Worm (Caenorhabditis elegans): ENCODE data around the gene F17A9.4.

The F17A9.4 gene

ce11 chrV:6100492-6101004 is 9.9 kb downstream of the F17A9.4 start, which contains the start of gene crt-1 (continued):
- TF ChIP-seq F57A8.1 (GFP tag; optimal IDR thresholded peaks at IDR 0.05) (no peak), hsf-1 (GFP tag; IDR thresholded peaks at IDR 0.05) (0 out of 2 replicates have a peak, but pooled peaks have one; percentile 51), aptf-3 (GFP tag; IDR thresholded peaks at IDR 0.05) (0 out of 2 replicates have a peak, but pooled peaks have one; percentile 52), ztf-6 (GFP tag; IDR thresholded peaks at IDR 0.05) (no peak), F55B11.4 (tag; optimal IDR thresholded peaks at IDR 0.05; ENCODE audit: borderline replicate concordance, insufficient read depth) (no peak), tbp1 (GFP tag; optimal IDR thresholded peaks at IDR 0.05) (peak; percentile 63), egl-18 (GFP tag; IDR thresholded peaks at IDR 0.05) (no peak), repo-1 (tag; optimal IDR thresholded peaks at IDR 0.05) (peak; percentile 44), zim-3 (tag; optimal IDR thresholded peaks at IDR 0.05) (no peak), Y79H2A.3 (GFP tag; conservative IDR thresholded peaks at IDR 0.05) (peak; percentile 59; the same call in 1 of the 2 replicates), K11D2.4 (GFP tag; IDR thresholded peaks at IDR 0.05) (peak; percentile 89), lsy-27 (tag; optimal IDR thresholded peaks at IDR 0.05; ENCODE audit: borderline replicate concordance, insufficient read depth) (no peak), let-526 (GFP tag; IDR thresholded peaks at IDR 0.05) (peak; percentile 82), rcor-1 (GFP tag; IDR thresholded peaks at IDR 0.05) (peak; percentile 73), snpc-1.1 (tag; optimal IDR thresholded peaks at IDR 0.05; ENCODE audit: insufficient read depth) (no peak), ceh-100 (GFP tag; IDR thresholded peaks at IDR 0.05) (no peak; the same call in 1 of the 2 replicates), lin-54 (GFP tag; optimal IDR thresholded peaks at IDR 0.05) (peak; percentile 86), F23B12.7 (tag; optimal IDR thresholded peaks at IDR 0.05; ENCODE audit: insufficient read depth) (no peak), mcd-1 (GFP tag; IDR thresholded peaks at IDR 0.05) (peak; percentile 86), F39B2.1 (GFP tag; IDR thresholded peaks at IDR 0.05) (no peak), Y95B8A.8 (GFP tag; IDR thresholded peaks at IDR 0.05) (no peak), F52B5.7 (tag; optimal IDR thresholded peaks at IDR 0.05) (peak; percentile 58), madf-3 (GFP tag; IDR thresholded peaks at IDR 0.05) (0 out of 2 replicates have a peak, but pooled peaks have one; percentile 59), efl-1 (GFP tag; optimal IDR thresholded peaks at IDR 0.05) (no peak), attf-3 (GFP tag; conservative IDR thresholded peaks at IDR 0.05) (0 out of 2 replicates have a peak, but pooled peaks have one; percentile 32), unc-62 (GFP tag; optimal IDR thresholded peaks at IDR 0.05) (no peak), dox-1 (GFP tag; IDR thresholded peaks at IDR 0.05) (peak; percentile 91), C17E4.6 (GFP tag; IDR thresholded peaks at IDR 0.05) (no peak), athp-1 (tag; optimal IDR thresholded peaks at IDR 0.05) (no peak), ztf-25 (GFP tag; IDR thresholded peaks at IDR 0.05) (no peak), cebp-2 (GFP tag; IDR thresholded peaks at IDR 0.05) (no peak), nfya-1 (tag; optimal IDR thresholded peaks at IDR 0.05; ENCODE audit: borderline replicate concordance, insufficient read depth) (no peak), bed-1 (GFP tag; IDR thresholded peaks at IDR 0.05) (no peak), die-1 (tag; optimal IDR thresholded peaks at IDR 0.05) (no peak), ceh-91 (GFP tag; IDR thresholded peaks at IDR 0.05) (no peak), rpc-1 (optimal IDR thresholded peaks at IDR 0.05) (no peak), rpc-1 (tag; optimal IDR thresholded peaks at IDR 0.05) (no peak), cebp-1 (GFP tag; IDR thresholded peaks at IDR 0.05) (no peak), cebp-1 (tag; optimal IDR thresholded peaks at IDR 0.05) (peak; percentile 85), atf-7 (tag; optimal IDR thresholded peaks at IDR 0.05) (peak; percentile 73), hmg-20 (GFP tag; IDR thresholded peaks at IDR 0.05) (no peak), ztf-3 (GFP tag; optimal IDR thresholded peaks at IDR 0.05) (peak; percentile 50), ekl-4 (GFP tag; IDR thresholded peaks at IDR 0.05) (peak; percentile 80), ztf-22 (GFP tag; optimal IDR thresholded peaks at IDR 0.05) (peak; percentile 29), nfyb-1 (GFP tag; IDR thresholded peaks at IDR 0.05) (peak; percentile 100), C06A6.2 (GFP tag; conservative IDR thresholded peaks at IDR 0.05) (peak; percentile 71), F10E7.11 (tag; optimal IDR thresholded peaks at IDR 0.05) (no peak), let-607 (tag; optimal IDR thresholded peaks at IDR 0.05) (peak; percentile 98 to 99)

Measured in whole organism, young adult.